Fruit fly (Drosophila melanogaster): Measurements from ENCODE around the gene CG34355.

- TF ChIP-seq CG8478 (optimal IDR thresholded peaks at IDR 0.05) (no peak), CTCF (optimal IDR thresholded peaks at IDR 0.05) (no peak)
These were observed 74.1 kb downstream of the CG34355 start for dm6 chr3R:23877606-23878317.
